Worm (Caenorhabditis elegans) whole organism, L4 larva: ENCODE measurements around the gene F11C7.6.

Experiments used
- ceh-32 ChIP-seq: sonication (generic microtip); optimal IDR thresholded peaks from 2 replicates; lab custom pipeline; 2016; ENCODE audit warnings: mild to moderate bottlenecking, missing genetic modification characterization, missing compliant biosample characterization; ENCODE audit not compliant: poor library complexity
- gei-8 ChIP-seq: fragments of 200-800 bp; sonication (Bioruptor generic); optimal IDR thresholded peaks from 2 replicates; lab custom pipeline; 2018; ENCODE audit warnings: mild to moderate bottlenecking, missing genetic modification characterization, missing compliant biosample characterization
- nhr-10 ChIP-seq: fragments of 150-350 bp; optimal IDR thresholded peaks from 2 replicates; lab custom pipeline; 2014; ENCODE audit warnings: missing biosample characterization, missing genetic modification characterization
- nhr-11 ChIP-seq: fragments of 150-350 bp; optimal IDR thresholded peaks from 2 replicates; lab custom pipeline; 2014; ENCODE audit warnings: missing biosample characterization, missing genetic modification characterization

ce11 chrX:17379675-17380074, 21.7 kb upstream of the F11C7.6 start, which contains the start of gene F10D7.10:
- TF ChIP-seq nhr-10 (tag; lab: Kevin White, UChicago) (no peak), nhr-11 (tag; lab: Kevin White, UChicago) (no peak), ceh-32 (tag; lab: Kevin White, UChicago) (no peak), gei-8 (GFP tag; lab: Kevin White, UChicago) (no peak)
